Worm (Caenorhabditis elegans): ENCODE results near the gene fmo-5.
A peak's percentile ranks its signal among the peaks of the same experiment; 100 is the strongest.

- TF ChIP-seq tbx-9 (tag; optimal IDR thresholded peaks at IDR 0.05; ENCODE audit: borderline replicate concordance) (no peak), ama-1 (optimal IDR thresholded peaks at IDR 0.05) (no peak), ama-1 (GFP tag; optimal IDR thresholded peaks at IDR 0.05) (no peak), K12H6.12 (tag; optimal IDR thresholded peaks at IDR 0.05) (no peak), efl-1 (GFP tag; optimal IDR thresholded peaks at IDR 0.05) (no peak), hmg-1.2 (GFP tag; IDR thresholded peaks at IDR 0.05) (peak; percentile 80), madf-6 (GFP tag; IDR thresholded peaks at IDR 0.05) (no peak), attf-5 (GFP tag; optimal IDR thresholded peaks at IDR 0.05) (peak; percentile 8), die-1 (tag; optimal IDR thresholded peaks at IDR 0.05) (no peak)
Measured at ce11 chrV:903460-903859, at the start of gene fmo-5.

Data from whole organism, young adult.